Fruit fly (Drosophila melanogaster): ENCODE data around the gene FoxP.

Gene FoxP

DNA sequence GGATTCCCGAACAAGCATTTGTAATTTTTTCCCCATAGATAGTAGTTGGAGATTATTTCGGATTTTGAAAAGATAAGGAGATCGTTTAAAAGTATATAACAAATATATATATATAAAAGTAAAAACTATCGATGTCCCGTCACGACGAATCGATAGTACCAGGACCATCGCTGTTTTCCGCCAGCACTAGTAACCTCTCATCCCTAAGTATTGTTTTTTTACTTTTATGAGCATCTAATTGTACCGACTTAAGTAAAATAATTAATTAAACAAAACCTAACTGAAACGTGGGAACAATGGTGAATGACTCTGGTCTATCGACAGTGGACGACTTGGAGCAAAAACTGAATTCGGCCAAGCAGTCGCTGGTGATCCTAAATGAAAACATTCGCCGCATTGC is 10.0 kb upstream of the FoxP start, which contains the start of gene Pnn (continued):
- TF ChIP-seq MBD-R2 (GFP tag; IDR thresholded peaks at IDR 0.05), result peak; percentile 91
- no peak for TF ChIP-seq fru (optimal IDR thresholded peaks at IDR 0.05)
- no peak for TF ChIP-seq Meics (GFP tag; optimal IDR thresholded peaks at IDR 0.05)
- no peak for TF ChIP-seq CG31388 (GFP tag; optimal IDR thresholded peaks at IDR 0.05)
- TF ChIP-seq CG18476 (GFP tag; optimal IDR thresholded peaks at IDR 0.05), result no peak
- TF ChIP-seq CG11695 (GFP tag; IDR thresholded peaks at IDR 0.05), result no peak
- TF ChIP-seq crc (GFP tag; optimal IDR thresholded peaks at IDR 0.05), result no peak
- TF ChIP-seq CG15073 (GFP tag; optimal IDR thresholded peaks at IDR 0.05), result no peak
- no peak for TF ChIP-seq CG2199 (GFP tag; IDR thresholded peaks at IDR 0.05)
- TF ChIP-seq Xrp1 (GFP tag; IDR thresholded peaks at IDR 0.05), result no peak
- no peak for TF ChIP-seq Deaf1 (tag; optimal IDR thresholded peaks at IDR 0.05)
- no peak for TF ChIP-seq z (GFP tag; IDR thresholded peaks at IDR 0.05)
- no peak for TF ChIP-seq odd (GFP tag; optimal IDR thresholded peaks at IDR 0.05)
- TF ChIP-seq chinmo (GFP tag; IDR thresholded peaks at IDR 0.05; ENCODE audit: partially characterized antibody), result peak; percentile 61; the same call in 1 of the 4 replicates
- no peak for TF ChIP-seq CG12104 (GFP tag; optimal IDR thresholded peaks at IDR 0.05)
- TF ChIP-seq CG4404 (GFP tag; IDR thresholded peaks at IDR 0.05), result no peak
- no peak for TF ChIP-seq fd3F (GFP tag; optimal IDR thresholded peaks at IDR 0.05)
- no peak for TF ChIP-seq CG15269 (tag; optimal IDR thresholded peaks at IDR 0.05)
- TF ChIP-seq Hand (GFP tag; optimal IDR thresholded peaks at IDR 0.05), result no peak
- no peak for TF ChIP-seq tio (GFP tag; optimal IDR thresholded peaks at IDR 0.05)
- TF ChIP-seq CG2120 (GFP tag; optimal IDR thresholded peaks at IDR 0.05), result peak; percentile 16
- TF ChIP-seq pros (GFP tag; optimal IDR thresholded peaks at IDR 0.05), result no peak
- TF ChIP-seq CG4730 (GFP tag; IDR thresholded peaks at IDR 0.05), result no peak
- TF ChIP-seq gro (GFP tag; optimal IDR thresholded peaks at IDR 0.05), result no peak
- TF ChIP-seq CG12391 (tag; optimal IDR thresholded peaks at IDR 0.05), result peak; percentile 49
- TF ChIP-seq CG4328 (GFP tag; optimal IDR thresholded peaks at IDR 0.05), result no peak
- TF ChIP-seq CG31441 (GFP tag; IDR thresholded peaks at IDR 0.05), result no peak
- no peak for TF ChIP-seq Doc2 (GFP tag; IDR thresholded peaks at IDR 0.05)
- TF ChIP-seq corto (GFP tag; optimal IDR thresholded peaks at IDR 0.05), result no peak
- TF ChIP-seq dmrt99B (tag; optimal IDR thresholded peaks at IDR 0.05), result no peak
- peak; percentile 87 for TF ChIP-seq hbn (GFP tag; IDR thresholded peaks at IDR 0.05; ENCODE audit: partially characterized antibody)
- no peak for TF ChIP-seq oc (tag; optimal IDR thresholded peaks at IDR 0.05)
- peak; percentile 95 for TF ChIP-seq CG3995 (GFP tag; optimal IDR thresholded peaks at IDR 0.05)
- TF ChIP-seq Bgb (GFP tag; IDR thresholded peaks at IDR 0.05; ENCODE audit: partially characterized antibody), result peak; percentile 92
- TF ChIP-seq wdn (GFP tag; IDR thresholded peaks at IDR 0.05), result no peak
- TF ChIP-seq twi (tag; optimal IDR thresholded peaks at IDR 0.05), result no peak
- TF ChIP-seq ranshi (GFP tag; IDR thresholded peaks at IDR 0.05), result no peak
- no peak for TF ChIP-seq dysf (GFP tag; IDR thresholded peaks at IDR 0.05)
- peak; percentile 59 for TF ChIP-seq CG14710 (tag; optimal IDR thresholded peaks at IDR 0.05)
- TF ChIP-seq stwl (tag; optimal IDR thresholded peaks at IDR 0.05), result peak; percentile 32
- TF ChIP-seq CG1603 (tag; optimal IDR thresholded peaks at IDR 0.05), result no peak
- TF ChIP-seq Tbp (GFP tag; optimal IDR thresholded peaks at IDR 0.05), result no peak
- no peak for TF ChIP-seq CG17359 (tag; optimal IDR thresholded peaks at IDR 0.05)
- TF ChIP-seq CG18599 (GFP tag; optimal IDR thresholded peaks at IDR 0.05), result no peak
- TF ChIP-seq HmgZ (tag; optimal IDR thresholded peaks at IDR 0.05), result peak; percentile 21
- TF ChIP-seq run (tag; optimal IDR thresholded peaks at IDR 0.05), result no peak
- TF ChIP-seq CG2116 (GFP tag; optimal IDR thresholded peaks at IDR 0.05), result peak; percentile 44
- peak; percentile 84 for TF ChIP-seq BEAF-32 (GFP tag; optimal IDR thresholded peaks at IDR 0.05)
- no peak for TF ChIP-seq esg (GFP tag; conservative IDR thresholded peaks at IDR 0.05)
- TF ChIP-seq otp (GFP tag; IDR thresholded peaks at IDR 0.05), result no peak
- TF ChIP-seq tna (GFP tag; IDR thresholded peaks at IDR 0.05; ENCODE audit: partially characterized antibody), result peak; percentile 77
- TF ChIP-seq mirr (GFP tag; optimal IDR thresholded peaks at IDR 0.05), result no peak
